Worm (Caenorhabditis elegans) whole organism, dauer: ENCODE results near the gene gba-1.
"Not testable (repeated sequence)": the region's sequence is repeated elsewhere in the genome, so short reads cannot be mapped to it uniquely, and the experiment has no call there.

Source experiments
- unc-62 ChIP-seq: sonication (generic microtip); optimal IDR thresholded peaks from 2 replicates; lab custom pipeline; 2017; ENCODE audit warnings: missing biosample characterization, missing genetic modification reagents, missing genetic modification characterization

Gene gba-1

DNA sequence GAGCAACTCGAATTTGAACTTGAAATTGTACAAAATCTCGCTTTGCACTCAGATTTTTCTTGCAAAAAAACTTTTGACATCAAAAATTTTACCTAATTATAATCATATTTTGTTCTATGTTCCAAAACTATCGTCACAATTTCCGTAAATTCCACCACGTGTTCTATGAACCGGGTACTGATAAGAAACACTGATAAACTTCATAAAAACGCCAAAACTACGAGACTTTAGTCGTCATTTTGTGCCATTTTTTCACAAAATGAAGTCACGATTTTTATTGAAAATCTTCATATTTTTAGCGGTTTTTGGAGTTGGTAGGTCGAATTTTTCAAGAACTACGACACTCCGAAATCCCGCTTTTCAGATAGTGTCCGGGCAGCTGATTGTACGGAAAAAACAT lies at the start of gene gba-1:
TSS of gene gba-1 (plus strand) at position 54 of the 400 bp plus-strand sequence.
- no peak for TF ChIP-seq unc-62 (GFP tag; lab: Kevin White, UChicago)

DNA sequence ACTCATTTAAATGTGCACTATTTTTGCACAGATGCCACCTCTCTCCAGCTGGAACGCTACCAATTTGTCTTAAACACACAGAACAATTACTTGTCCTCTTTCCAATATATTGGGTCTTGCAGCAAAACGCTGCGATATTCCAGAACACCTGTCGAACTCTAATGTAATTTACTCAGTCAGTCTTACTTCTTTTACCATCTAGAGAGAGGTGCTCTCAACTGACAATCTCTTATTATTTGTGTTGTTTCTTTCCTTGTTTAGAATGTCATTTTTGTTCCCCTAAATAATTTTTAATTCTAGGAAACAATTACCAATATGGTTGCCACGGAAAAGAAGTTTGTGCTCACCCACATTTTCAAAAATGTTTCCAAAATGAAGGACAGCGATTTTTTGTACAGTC lies 45.8 kb upstream of the gba-1 start, which contains the start of gene sdz-28:
TSS of gene sdz-28 (plus strand) at position 301 of the 400 bp plus-strand sequence.
- no peak for TF ChIP-seq unc-62 (GFP tag; lab: Kevin White, UChicago)

DNA sequence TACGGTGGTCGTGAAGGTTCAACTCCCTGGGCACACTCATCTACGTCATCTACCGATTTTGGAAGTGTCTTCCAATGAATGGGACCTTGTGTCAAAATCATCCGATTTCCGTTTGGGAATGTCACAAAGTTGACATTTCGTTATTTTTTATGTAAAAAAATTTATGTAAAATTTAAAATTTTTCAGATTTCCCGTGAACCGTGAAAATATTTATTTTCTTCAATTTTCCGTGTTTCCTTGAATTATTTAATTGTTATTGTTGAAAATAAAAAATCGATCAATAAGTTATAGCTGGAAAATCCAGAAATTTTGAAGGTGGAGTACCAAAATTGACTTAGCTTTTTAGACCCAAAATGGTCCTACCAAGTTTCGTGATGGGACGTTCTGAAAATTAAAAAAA lies 40.9 kb upstream of the gba-1 start, which contains the start of gene hpo-7:
TSS of gene hpo-7 (minus strand) at position 101 of the 400 bp plus-strand sequence.
- TF ChIP-seq unc-62 (GFP tag; lab: Kevin White, UChicago): no peak

DNA sequence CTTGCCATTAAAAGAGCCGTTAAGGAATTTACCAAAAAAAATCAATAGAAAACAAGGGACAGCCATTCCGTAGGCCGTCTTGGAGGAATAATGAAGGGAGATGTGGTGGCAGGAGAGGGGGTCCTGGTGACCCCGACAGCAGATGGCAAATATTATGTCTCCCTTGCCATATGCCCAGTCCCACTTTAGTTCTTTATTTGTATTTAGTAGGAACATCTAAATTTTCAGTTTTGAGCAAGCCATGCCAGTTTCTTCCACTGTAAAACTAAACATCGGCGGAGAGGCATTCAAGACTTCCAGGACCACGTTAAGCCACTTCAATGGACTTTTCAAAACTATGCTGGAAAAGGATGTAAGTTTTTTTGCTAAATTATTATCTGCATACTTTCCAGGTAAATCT lies 39.3 kb upstream of the gba-1 start, which contains the start of gene C40A11.4:
TSS of gene C40A11.4 (plus strand) at position 188 of the 400 bp plus-strand sequence.
- TF ChIP-seq unc-62 (GFP tag; lab: Kevin White, UChicago): no peak

DNA sequence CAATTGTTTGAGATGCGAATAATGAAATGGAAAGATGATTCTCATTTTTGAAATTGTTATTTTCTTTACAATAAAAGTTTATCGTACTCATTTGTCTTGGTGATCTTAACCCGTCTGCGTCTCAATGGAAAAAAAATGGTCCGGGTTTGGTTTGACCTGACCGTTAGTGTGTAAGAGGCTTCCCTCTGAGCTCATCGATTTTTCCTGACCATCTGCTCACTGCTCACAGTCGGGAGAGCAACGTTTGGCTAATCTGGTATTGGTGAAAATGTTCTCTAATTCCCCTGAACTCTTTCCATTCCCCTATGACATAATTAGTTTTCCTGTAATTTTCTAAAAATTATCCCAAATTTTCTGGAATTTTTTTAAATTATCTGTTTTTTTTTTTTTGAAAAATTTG lies 37.6 kb upstream of the gba-1 start:
- TF ChIP-seq unc-62 (GFP tag; lab: Kevin White, UChicago): no peak

DNA sequence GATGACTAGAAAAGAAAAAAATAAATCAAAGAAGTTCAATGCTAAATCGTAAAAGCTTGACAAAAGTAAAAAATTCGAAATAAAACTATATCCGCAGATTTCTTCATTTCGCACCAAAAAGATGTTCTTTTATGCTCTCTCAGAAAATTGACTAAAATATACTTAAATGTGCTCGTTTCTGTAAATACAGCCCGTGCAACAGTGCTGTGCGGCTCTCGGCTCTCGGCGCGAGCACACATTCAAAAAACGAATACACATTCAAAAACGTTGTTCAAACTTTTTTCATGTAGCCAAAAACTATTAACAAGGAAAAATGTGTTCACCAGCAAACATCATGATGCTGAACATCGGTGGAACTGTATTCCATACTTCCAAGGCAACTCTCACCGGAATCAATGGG lies 35.7 kb upstream of the gba-1 start, which contains the start of gene C40A11.3:
TSS of gene C40A11.3 (plus strand) at position 301 of the 400 bp plus-strand sequence.
- no peak for TF ChIP-seq unc-62 (GFP tag; lab: Kevin White, UChicago)

DNA sequence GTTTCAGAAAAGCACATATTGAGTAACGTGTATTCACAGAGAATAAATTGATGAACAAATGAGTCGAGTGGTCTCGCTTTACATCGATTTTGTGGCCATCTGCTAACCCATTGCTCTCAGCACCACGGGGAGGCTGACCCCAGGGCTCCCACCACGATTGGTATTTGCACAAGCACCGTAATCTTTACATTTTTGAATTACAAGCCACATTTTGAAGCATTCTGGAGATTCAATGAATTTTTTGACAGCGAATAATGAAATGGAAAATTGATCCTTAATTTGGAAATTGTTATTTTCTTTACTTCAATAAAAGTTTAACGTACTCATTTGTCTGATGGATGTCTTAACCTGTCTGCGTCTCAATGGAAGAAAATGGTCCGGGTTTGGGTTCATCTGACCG lies 31.0 kb upstream of the gba-1 start, which contains the start of gene C40A11.6:
TSS of gene C40A11.6 (minus strand) at position 101 of the 400 bp plus-strand sequence.
- no peak for TF ChIP-seq unc-62 (GFP tag; lab: Kevin White, UChicago)

DNA sequence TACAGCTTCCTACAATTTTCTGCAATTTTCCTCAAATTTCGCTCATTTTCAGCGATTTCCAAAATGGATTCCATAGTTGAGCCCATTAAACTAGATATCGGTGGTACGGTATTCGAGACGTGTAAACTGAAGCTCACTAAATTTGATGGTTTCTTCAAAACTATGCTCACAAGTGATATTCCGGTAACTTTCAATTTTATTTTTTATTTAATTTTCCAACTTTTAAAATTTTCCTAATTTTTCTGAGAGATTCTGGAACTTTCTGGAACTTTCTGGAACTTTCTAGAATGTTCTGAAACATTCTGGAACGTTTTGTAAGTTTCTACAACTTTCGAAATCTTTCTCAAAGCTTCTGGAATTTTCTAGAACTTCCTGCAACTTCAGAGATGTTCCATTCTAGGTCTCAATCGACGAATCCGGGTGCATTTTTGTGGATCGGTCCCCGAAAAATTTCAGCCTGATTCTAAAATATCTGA lies 29.6 kb upstream of the gba-1 start, which contains the start of gene C40A11.2:
TSS of gene C40A11.2 (plus strand) at position 51 of the 476 bp plus-strand sequence.
- TF ChIP-seq unc-62 (GFP tag; lab: Kevin White, UChicago): no peak

DNA sequence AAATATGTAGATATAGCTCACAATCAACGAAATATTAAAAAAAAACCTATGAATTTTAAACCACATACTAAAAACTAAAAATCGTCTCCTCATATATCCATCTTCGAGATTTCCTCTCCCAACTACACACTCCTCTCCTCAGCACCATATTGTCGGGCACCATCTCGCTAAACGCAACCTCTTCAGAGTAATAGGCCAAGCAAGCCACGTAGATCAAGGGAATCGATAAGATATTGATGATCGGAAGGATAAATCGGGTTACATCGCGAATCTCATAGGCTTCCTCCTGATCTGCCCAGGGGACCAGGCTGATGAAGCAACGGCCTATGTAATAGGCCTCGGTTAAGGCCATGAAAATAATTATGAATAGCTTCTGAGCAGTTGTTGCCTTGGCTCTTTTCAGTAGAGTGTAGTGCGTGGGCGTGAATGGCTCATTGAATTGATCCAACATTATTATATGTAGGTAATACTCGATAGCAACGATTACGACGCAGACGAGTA lies 26.0 kb upstream of the gba-1 start, which contains the start of the genes C40A11.7 and C40A11.8:
TSS of gene C40A11.7 (minus strand) at position 101 of the 501 bp plus-strand sequence.
TSS of gene C40A11.8 (minus strand) at position 451 of the 501 bp plus-strand sequence.
- no peak for TF ChIP-seq unc-62 (GFP tag; lab: Kevin White, UChicago)

DNA sequence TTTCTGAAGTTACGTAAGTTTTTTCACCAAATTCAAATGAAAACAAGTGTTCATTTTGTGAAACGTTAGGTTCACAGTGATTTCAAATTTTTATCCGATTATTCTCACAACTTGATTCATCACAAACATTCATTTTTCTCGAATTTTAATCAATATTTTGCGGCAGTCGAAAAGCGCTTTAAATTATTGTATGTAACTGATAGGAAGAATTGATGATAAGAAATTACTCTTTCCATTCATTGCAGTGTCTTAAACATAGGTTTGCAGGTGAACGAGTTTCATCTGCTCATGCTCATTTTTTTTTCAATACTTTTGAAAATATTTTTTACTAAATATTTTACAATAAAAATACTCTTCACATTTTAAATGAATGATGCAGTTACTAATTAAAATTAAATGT lies 24.1 kb upstream of the gba-1 start:
- TF ChIP-seq unc-62 (GFP tag; lab: Kevin White, UChicago): no peak

DNA sequence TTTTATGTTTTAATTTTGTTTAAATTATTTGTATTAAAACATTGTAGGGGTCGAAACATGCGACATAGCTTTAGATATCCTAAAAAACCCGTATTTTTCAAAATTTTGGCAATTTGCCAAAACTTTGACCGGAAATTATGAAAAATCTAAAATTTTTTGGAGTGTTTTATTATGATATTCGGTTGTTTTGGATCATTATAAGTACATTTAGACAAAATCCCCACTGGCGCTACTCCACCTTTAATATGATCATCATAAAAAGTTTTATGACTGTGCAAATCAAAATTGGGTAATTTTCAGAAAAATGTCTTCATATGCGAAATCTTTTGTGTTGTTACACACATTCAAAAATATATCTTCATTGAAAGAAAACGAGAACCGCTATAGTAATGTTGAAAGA lies 22.8 kb upstream of the gba-1 start, which contains the start of gene math-18:
TSS of gene math-18 (plus strand) at position 301 of the 400 bp plus-strand sequence.
- not testable (repeated sequence) for TF ChIP-seq unc-62 (GFP tag; lab: Kevin White, UChicago)

DNA sequence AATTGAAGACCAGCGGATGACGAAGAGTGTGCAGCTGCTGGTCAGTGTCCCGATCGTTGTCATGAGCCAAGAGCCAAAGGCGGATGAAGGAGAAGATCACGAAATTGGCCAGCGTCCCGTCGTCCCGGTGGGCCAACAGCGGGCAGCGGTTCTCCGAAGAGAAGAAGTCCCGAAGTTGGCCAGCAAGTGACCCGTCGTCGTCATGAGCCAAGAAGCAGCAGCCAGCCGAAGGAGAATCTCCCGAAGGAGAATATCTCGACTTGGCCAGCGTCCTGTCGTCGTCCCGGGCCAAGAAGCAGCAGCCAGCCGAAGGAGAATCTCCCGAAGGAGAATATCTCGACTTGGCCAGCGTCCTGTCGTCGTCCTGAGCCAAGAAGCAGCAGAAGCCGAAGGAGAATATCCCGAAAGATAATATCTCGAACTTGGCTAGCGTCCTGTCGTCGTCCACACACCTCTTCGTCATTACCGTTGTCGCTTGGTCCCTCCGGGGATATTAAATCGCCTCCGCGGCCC lies 13.1 kb upstream of the gba-1 start, which contains the start of gene C33C12.11:
TSS of gene C33C12.11 (minus strand) at position 463 of the 513 bp plus-strand sequence.
- not testable (repeated sequence) for TF ChIP-seq unc-62 (GFP tag; lab: Kevin White, UChicago)

DNA sequence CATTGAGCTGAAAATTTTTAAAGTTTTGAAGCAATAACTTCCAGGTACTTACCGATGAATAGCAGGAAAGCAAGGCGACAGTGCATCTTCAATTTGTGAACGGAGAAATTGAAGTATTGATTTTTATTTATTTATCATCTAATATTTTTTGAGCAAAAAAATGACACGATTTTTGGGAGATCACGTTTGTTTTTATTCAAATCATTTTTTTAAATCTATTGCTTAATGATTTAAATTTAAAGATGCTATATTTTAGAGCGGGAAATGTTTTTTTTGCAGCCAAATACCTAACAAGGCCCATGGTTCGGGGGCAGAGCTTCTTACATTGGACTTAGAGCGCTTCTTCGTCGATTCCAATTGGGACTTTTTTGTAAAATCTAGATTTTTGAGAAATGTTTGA lies 10.2 kb upstream of the gba-1 start, which contains the start of gene C33C12.4:
TSS of gene C33C12.4 (minus strand) at position 101 of the 400 bp plus-strand sequence.
- TF ChIP-seq unc-62 (GFP tag; lab: Kevin White, UChicago): no peak

DNA sequence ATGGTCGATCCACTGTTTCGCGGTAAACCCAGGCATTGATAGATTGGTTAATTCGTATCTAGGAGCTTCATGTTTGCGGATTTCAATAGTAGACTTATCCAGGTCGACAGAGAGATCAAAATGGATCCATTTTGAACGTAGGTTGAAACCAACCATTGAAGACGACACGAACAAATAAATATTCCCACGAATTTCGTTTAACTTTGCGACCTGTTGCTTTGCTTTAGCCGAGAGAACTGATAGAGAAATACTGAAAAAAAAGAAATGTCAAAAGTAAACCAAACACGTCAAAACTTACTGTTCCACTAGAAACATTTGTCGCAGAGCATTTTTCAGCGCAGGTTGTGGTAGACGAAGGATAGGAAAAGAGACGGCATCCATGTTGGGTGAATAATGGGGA lies 8.2 kb upstream of the gba-1 start, which contains the start of gene fbxb-38:
TSS of gene fbxb-38 (minus strand) at position 390 of the 400 bp plus-strand sequence.
- no peak for TF ChIP-seq unc-62 (GFP tag; lab: Kevin White, UChicago)

DNA sequence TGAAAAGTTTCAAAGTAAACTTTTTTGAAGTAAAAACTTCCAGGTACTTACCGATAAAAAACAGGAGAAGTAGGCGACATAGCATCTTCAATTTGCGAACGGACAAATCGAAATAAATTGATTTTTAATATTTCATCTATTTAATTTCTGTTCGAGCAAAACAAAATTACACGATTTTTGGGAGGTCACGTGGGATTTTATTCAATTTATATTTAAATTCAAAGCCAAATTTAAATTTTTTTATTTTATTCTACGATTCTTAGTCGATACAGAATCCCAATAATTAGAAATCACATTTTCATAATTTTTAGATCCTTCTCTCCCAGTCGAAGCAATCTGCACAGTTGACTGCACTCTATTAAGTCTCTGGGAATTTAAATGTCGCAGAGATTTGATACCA lies 6.5 kb upstream of the gba-1 start, which contains the start of gene C33C12.12:
TSS of gene C33C12.12 (minus strand) at position 101 of the 400 bp plus-strand sequence.
- TF ChIP-seq unc-62 (GFP tag; lab: Kevin White, UChicago): no peak

DNA sequence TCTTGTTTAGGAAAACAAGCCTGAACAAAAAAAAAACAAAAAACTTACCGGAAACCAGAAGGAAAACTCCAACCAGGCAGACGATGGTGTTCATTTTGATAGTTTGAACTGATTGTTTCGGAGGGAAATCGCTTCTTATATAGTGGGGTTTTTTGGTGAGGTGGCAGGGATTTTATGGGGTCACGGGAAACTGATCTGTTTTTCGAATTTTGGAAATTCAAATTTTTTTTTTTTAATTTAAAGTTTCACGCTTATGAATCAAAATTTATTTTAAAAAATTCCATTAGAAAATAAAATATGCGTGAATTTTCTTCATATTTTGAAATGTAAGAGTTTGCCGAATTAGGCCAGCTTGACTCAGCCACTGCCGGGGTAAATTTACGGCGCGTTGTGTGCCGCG lies 1.2 kb upstream of the gba-1 start, which contains the start of gene C33C12.7:
TSS of gene C33C12.7 (minus strand) at position 101 of the 400 bp plus-strand sequence.
- no peak for TF ChIP-seq unc-62 (GFP tag; lab: Kevin White, UChicago)
